Worm (Caenorhabditis elegans) whole organism, midembryonic: ENCODE results near the gene sre-42.

Source experiments
- T22C8.4 ChIP-seq: fragments of 200-800 bp; sonication (Bioruptor generic); IDR thresholded peaks from 2 replicates; pipeline ENCODE4 v1.3.6; 2022; ENCODE audit warnings: missing genetic modification characterization, missing compliant biosample characterization
- cog-1 ChIP-seq: sonication (generic microtip); optimal IDR thresholded peaks from 2 replicates; lab custom pipeline; 2016; ENCODE audit warnings: missing genetic modification characterization, missing compliant biosample characterization
- flt-1 ChIP-seq: fragments of 200-800 bp; sonication (Bioruptor generic); IDR thresholded peaks from 2 replicates; pipeline ENCODE4 v1.3.6; 2022; ENCODE audit warnings: missing genetic modification characterization, missing compliant biosample characterization
- klf-2 ChIP-seq: fragments of 200-800 bp; sonication (Bioruptor generic); conservative IDR thresholded peaks from 2 replicates; pipeline ENCODE4 v1.3.6; 2022; ENCODE audit warnings: missing genetic modification reagents, missing genetic modification characterization, missing compliant biosample characterization
- med-1 ChIP-seq: sonication (generic microtip); optimal IDR thresholded peaks from 2 replicates; lab custom pipeline; 2017; ENCODE audit warnings: missing genetic modification characterization, mild to moderate bottlenecking, missing compliant biosample characterization, antibody characterized with exemption, missing genetic modification reagents; ENCODE audit not compliant: insufficient read depth
- ref-1 ChIP-seq: fragments of 200-800 bp; sonication (Bioruptor generic); conservative IDR thresholded peaks from 2 replicates; pipeline ENCODE4 v1.3.6; 2022; ENCODE audit warnings: missing genetic modification reagents, missing genetic modification characterization, missing compliant biosample characterization
- tab-1 ChIP-seq: fragments of 200-800 bp; sonication (Bioruptor generic); IDR thresholded peaks from 2 replicates; pipeline ENCODE4 v1.3.6; 2022; ENCODE audit warnings: missing genetic modification characterization, missing compliant biosample characterization
- ztf-23 ChIP-seq: fragments of 200-800 bp; sonication (Bioruptor generic); IDR thresholded peaks from 2 replicates; pipeline ENCODE4 v1.3.6; 2022; ENCODE audit warnings: missing genetic modification reagents, missing genetic modification characterization, missing compliant biosample characterization
- ztf-29 ChIP-seq: fragments of 200-800 bp; sonication (Bioruptor generic); IDR thresholded peaks from 2 replicates; pipeline ENCODE4 v1.3.6; 2022; ENCODE audit warnings: missing genetic modification reagents, missing genetic modification characterization, missing compliant biosample characterization

sre-42 gene

DNA sequence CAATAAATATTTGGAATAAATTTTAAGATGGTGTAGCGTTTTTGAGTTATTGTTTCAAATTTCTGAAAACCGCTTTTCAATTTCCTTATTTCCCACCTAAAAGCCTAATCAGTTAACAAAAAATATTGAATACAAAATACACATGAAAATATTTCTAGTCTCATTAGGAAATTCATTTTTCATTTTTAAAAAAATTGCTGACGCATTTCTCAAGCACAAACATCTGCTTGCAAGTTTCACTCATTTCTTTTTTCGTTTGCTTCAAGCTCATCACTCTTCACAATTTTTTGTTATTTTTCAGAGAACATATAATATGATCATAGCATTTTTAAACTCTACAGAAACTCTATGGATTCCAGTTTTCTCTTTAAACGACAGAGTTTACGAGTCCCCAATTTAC lies 1.3 kb upstream of the sre-42 start, which contains the start of gene sre-41:
Gene sre-41, plus strand, starts transcription at position 301 of the 400 bp plus-strand sequence.
- TF ChIP-seq ztf-29 (GFP tag; lab: Robert Waterston, UW) (no peak), ref-1 (no peak), cog-1 (tag; lab: Kevin White, UChicago) (no peak), med-1 (GFP tag; lab: Kevin White, UChicago) (no peak), tab-1 (GFP tag; lab: Robert Waterston, UW) (no peak), ztf-23 (no peak), klf-2 (GFP tag; lab: Robert Waterston, UW) (no peak), flt-1 (GFP tag; lab: Robert Waterston, UW) (no peak), T22C8.4 (GFP tag; lab: Robert Waterston, UW) (no peak)

- no peak for TF ChIP-seq ztf-29 (GFP tag; lab: Robert Waterston, UW)
These were observed 806 bp upstream of the sre-42 start for ce11 chrII:12387487-12387886.

- TF ChIP-seq ztf-29 (GFP tag; lab: Robert Waterston, UW) (no peak), cog-1 (tag; lab: Kevin White, UChicago) (no peak), klf-2 (GFP tag; lab: Robert Waterston, UW) (no peak), med-1 (GFP tag; lab: Kevin White, UChicago) (no peak), flt-1 (GFP tag; lab: Robert Waterston, UW) (no peak), ztf-23 (no peak), T22C8.4 (GFP tag; lab: Robert Waterston, UW) (no peak), ref-1 (no peak), tab-1 (GFP tag; lab: Robert Waterston, UW) (no peak)
These were observed 866 bp downstream of the sre-42 start for ce11 chrII:12385815-12386214.

DNA sequence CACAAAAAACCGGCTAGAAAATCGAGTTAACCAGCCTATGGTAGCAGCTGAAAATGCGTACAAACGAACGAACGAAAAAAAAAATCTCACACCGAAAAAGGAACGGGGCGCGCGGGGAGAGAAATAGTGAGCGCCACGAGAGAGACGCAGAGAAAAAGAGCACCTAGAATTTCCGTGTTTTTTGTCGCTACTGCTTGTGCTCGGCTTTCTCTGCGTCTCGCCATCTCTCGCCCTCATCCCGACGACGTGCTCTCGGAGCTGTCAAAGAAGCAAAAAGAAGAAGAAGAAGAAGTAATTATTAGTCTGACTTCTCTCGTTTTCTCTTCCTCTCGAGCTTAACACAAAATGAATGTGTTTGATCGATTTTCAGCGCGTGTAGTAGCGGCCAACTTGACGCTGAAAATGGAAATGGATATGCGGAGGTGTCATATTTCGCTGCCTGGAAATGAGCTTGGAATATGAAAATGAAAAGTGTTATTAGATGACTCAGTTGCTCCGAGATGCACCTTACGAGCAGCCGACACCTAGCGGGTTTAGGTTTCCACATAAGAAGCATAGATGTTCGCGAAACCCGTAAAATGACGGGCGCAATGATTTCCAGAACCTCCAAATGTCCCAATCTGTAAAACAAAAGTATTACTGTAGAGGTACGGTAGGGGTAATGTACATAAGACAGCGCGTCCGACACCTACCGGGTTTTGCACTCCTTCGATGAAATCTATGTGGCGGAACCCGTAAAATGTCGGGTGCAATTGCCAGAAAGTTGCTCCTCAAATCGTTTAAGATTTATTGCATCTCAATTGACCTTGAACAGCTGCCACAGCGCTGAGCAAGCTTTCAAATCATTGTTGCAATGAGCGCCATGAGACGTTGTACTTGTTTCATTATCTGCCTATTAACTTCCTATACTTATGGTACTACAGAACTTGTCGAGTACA lies 3.8 kb downstream of the sre-42 start, which contains the start of gene btb-14:
Gene btb-14, plus strand, starts transcription at position 839 of the 938 bp plus-strand sequence.
- TF ChIP-seq tab-1 (GFP tag; lab: Robert Waterston, UW) (no peak), med-1 (GFP tag; lab: Kevin White, UChicago) (no peak), ztf-23 (no peak), ref-1 (no peak), cog-1 (tag; lab: Kevin White, UChicago) (no peak), ztf-29 (GFP tag; lab: Robert Waterston, UW) (no peak)

ce11 chrII:12380888-12381287 lies 5.8 kb downstream of the sre-42 start:
- no peak for TF ChIP-seq T22C8.4 (GFP tag; lab: Robert Waterston, UW)
- TF ChIP-seq ztf-29 (GFP tag; lab: Robert Waterston, UW), result no peak
- no peak for TF ChIP-seq tab-1 (GFP tag; lab: Robert Waterston, UW)
- TF ChIP-seq ztf-23, result no peak
- no peak for TF ChIP-seq ref-1
- TF ChIP-seq med-1 (GFP tag; lab: Kevin White, UChicago), result no peak
- TF ChIP-seq cog-1 (tag; lab: Kevin White, UChicago), result no peak
- TF ChIP-seq flt-1 (GFP tag; lab: Robert Waterston, UW), result no peak
- TF ChIP-seq klf-2 (GFP tag; lab: Robert Waterston, UW), result no peak

ce11 chrII:12379430-12379829 lies 7.3 kb downstream of the sre-42 start, which contains the start of gene marc-5:
TSS of gene marc-5 (minus strand) at chrII:12379530.
- TF ChIP-seq med-1 (GFP tag; lab: Kevin White, UChicago) (no peak), klf-2 (GFP tag; lab: Robert Waterston, UW) (no peak), ztf-29 (GFP tag; lab: Robert Waterston, UW) (no peak), flt-1 (GFP tag; lab: Robert Waterston, UW) (no peak), tab-1 (GFP tag; lab: Robert Waterston, UW) (no peak), ref-1 (no peak), T22C8.4 (GFP tag; lab: Robert Waterston, UW) (no peak), ztf-23 (no peak), cog-1 (tag; lab: Kevin White, UChicago) (no peak)

DNA sequence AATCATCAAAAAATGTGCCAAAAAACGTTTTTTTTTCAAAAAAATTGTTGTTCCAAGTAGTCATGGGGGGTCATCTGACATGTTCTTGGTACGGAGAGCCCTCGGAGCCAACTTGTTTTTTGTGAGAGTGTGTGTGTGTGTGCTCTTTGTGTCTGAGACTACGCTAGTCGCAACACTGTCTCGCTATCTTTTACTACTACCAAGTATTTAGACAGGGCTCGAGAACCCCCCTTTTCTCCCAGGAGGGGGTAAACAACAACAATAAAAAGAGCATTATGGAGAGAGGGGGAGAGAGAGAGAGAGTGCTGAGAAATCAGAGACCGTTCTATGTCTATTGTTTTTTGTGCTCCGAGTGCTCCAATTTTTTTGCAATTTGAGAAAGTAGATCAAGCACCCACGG lies 7.9 kb downstream of the sre-42 start:
- no peak for TF ChIP-seq ztf-29 (GFP tag; lab: Robert Waterston, UW)
- no peak for TF ChIP-seq T22C8.4 (GFP tag; lab: Robert Waterston, UW)
- no peak for TF ChIP-seq klf-2 (GFP tag; lab: Robert Waterston, UW)
- no peak for TF ChIP-seq cog-1 (tag; lab: Kevin White, UChicago)
- TF ChIP-seq med-1 (GFP tag; lab: Kevin White, UChicago), result no peak
- no peak for TF ChIP-seq ref-1
- TF ChIP-seq ztf-23, result no peak
- TF ChIP-seq flt-1 (GFP tag; lab: Robert Waterston, UW), result no peak
- no peak for TF ChIP-seq tab-1 (GFP tag; lab: Robert Waterston, UW)

ce11 chrII:12373921-12374320 lies 12.8 kb downstream of the sre-42 start:
- TF ChIP-seq flt-1 (GFP tag; lab: Robert Waterston, UW), result no peak
- TF ChIP-seq ref-1, result no peak
- no peak for TF ChIP-seq T22C8.4 (GFP tag; lab: Robert Waterston, UW)
- no peak for TF ChIP-seq cog-1 (tag; lab: Kevin White, UChicago)
- TF ChIP-seq ztf-23, result no peak
- TF ChIP-seq med-1 (GFP tag; lab: Kevin White, UChicago), result no peak
- no peak for TF ChIP-seq tab-1 (GFP tag; lab: Robert Waterston, UW)

ce11 chrII:12369202-12369601 lies 17.5 kb downstream of the sre-42 start:
- no peak for TF ChIP-seq cog-1 (tag; lab: Kevin White, UChicago)
- no peak for TF ChIP-seq tab-1 (GFP tag; lab: Robert Waterston, UW)
- no peak for TF ChIP-seq ztf-23
- no peak for TF ChIP-seq ztf-29 (GFP tag; lab: Robert Waterston, UW)
- TF ChIP-seq T22C8.4 (GFP tag; lab: Robert Waterston, UW), result no peak
- no peak for TF ChIP-seq ref-1
